Fruit fly (Drosophila melanogaster) whole organism, embryonic: Measurements from ENCODE around the gene Bsg.
A peak's percentile ranks its signal among the peaks of the same experiment; 100 is the strongest.

Experiments
- Ada2b ChIP-seq: fragments of 200-800 bp; sonication (Bioruptor generic); IDR thresholded peaks from 2 replicates; pipeline ENCODE4 v1.3.6; 2022; ENCODE audit warnings: missing biosample characterization, missing genetic modification characterization
- CG10209 ChIP-seq: fragments of 200-800 bp; sonication (Bioruptor generic); optimal IDR thresholded peaks from 3 replicates; lab custom pipeline; 2017; ENCODE audit warnings: missing biosample characterization, mild to moderate bottlenecking, missing genetic modification characterization, missing genetic modification reagents
- CG11560 ChIP-seq: fragments of 200-800 bp; sonication (Bioruptor generic); IDR thresholded peaks from 3 replicates; pipeline ENCODE4 v1.3.6; 2022; ENCODE audit warnings: missing biosample characterization, missing genetic modification characterization
- CG11695 ChIP-seq: fragments of 200-800 bp; sonication (Bioruptor generic); IDR thresholded peaks from 3 replicates; pipeline ENCODE4 v1.3.6; 2022; ENCODE audit warnings: missing biosample characterization, missing genetic modification characterization
- CG18764 ChIP-seq: fragments of 200-800 bp; sonication (Bioruptor generic); optimal IDR thresholded peaks from 3 replicates; lab custom pipeline; 2016; ENCODE audit warnings: missing biosample characterization, missing genetic modification characterization
- CG2120 ChIP-seq: fragments of 200-800 bp; sonication (Bioruptor generic); optimal IDR thresholded peaks from 3 replicates; lab custom pipeline; 2016; ENCODE audit warnings: missing biosample characterization, missing genetic modification characterization
- CG3281 ChIP-seq: fragments of 200-800 bp; sonication (Bioruptor generic); optimal IDR thresholded peaks from 3 replicates; lab custom pipeline; 2017; ENCODE audit warnings: missing biosample characterization, mild to moderate bottlenecking, missing genetic modification characterization
- CG4282 ChIP-seq: fragments of 200-800 bp; sonication (Bioruptor generic); optimal IDR thresholded peaks from 2 replicates; lab custom pipeline; 2016; ENCODE audit warnings: missing biosample characterization, missing genetic modification characterization
- CG4360 ChIP-seq: fragments of 200-800 bp; sonication (Bioruptor generic); IDR thresholded peaks from 2 replicates; pipeline ENCODE4 v1.3.6; 2022; ENCODE audit warnings: missing biosample characterization, missing genetic modification characterization
- CG4707 ChIP-seq: fragments of 200-800 bp; sonication (Bioruptor generic); optimal IDR thresholded peaks from 2 replicates; lab custom pipeline; 2018; ENCODE audit warnings: missing biosample characterization, mild to moderate bottlenecking, missing genetic modification characterization, moderate library complexity
- CG4820 ChIP-seq: fragments of 200-800 bp; sonication (Bioruptor generic); optimal IDR thresholded peaks from 3 replicates; lab custom pipeline; 2016; ENCODE audit warnings: missing biosample characterization, missing genetic modification characterization
- CG6689 ChIP-seq: fragments of 200-800 bp; sonication (Bioruptor generic); IDR thresholded peaks from 2 replicates; pipeline ENCODE4 v1.3.6; 2022; ENCODE audit warnings: missing biosample characterization, missing genetic modification characterization
- CG7271 ChIP-seq: fragments of 200-800 bp; sonication (Bioruptor generic); optimal IDR thresholded peaks from 2 replicates; lab custom pipeline; 2018; ENCODE audit warnings: missing biosample characterization, mild to moderate bottlenecking, missing genetic modification characterization, moderate library complexity
- CG7987 ChIP-seq: fragments of 200-800 bp; sonication (Bioruptor generic); optimal IDR thresholded peaks from 2 replicates; lab custom pipeline; 2018; ENCODE audit warnings: missing biosample characterization, mild to moderate bottlenecking, missing genetic modification characterization, moderate library complexity
- D19A ChIP-seq: fragments of 200-800 bp; optimal IDR thresholded peaks from 3 replicates; lab custom pipeline; 2019; ENCODE audit warnings: missing biosample characterization, mild to moderate bottlenecking, missing genetic modification characterization, moderate library complexity
- Ets97D ChIP-seq: fragments of 200-800 bp; sonication (Bioruptor generic); optimal IDR thresholded peaks from 3 replicates; lab custom pipeline; 2016; ENCODE audit warnings: missing biosample characterization, missing genetic modification characterization
- H2.0 ChIP-seq: fragments of 200-800 bp; sonication (Bioruptor generic); IDR thresholded peaks from 2 replicates; pipeline ENCODE4 v1.3.6; 2022; ENCODE audit warnings: missing biosample characterization, missing genetic modification characterization
- Hmr ChIP-seq: fragments of 200-800 bp; sonication (Bioruptor generic); optimal IDR thresholded peaks from 3 replicates; lab custom pipeline; 2017; ENCODE audit warnings: mild to moderate bottlenecking, missing biosample characterization, missing genetic modification reagents, missing genetic modification characterization
- Hr39 ChIP-seq: fragments of >200 bp; optimal IDR thresholded peaks from 2 replicates; lab custom pipeline; 2017
- Mad ChIP-seq: fragments of 200-800 bp; sonication (Bioruptor generic); optimal IDR thresholded peaks from 2 replicates; lab custom pipeline; 2016; ENCODE audit warnings: missing biosample characterization, missing genetic modification characterization
- Max ChIP-seq: fragments of 200-800 bp; sonication (Bioruptor generic); optimal IDR thresholded peaks from 2 replicates; lab custom pipeline; 2016; ENCODE audit warnings: missing biosample characterization, mild to moderate bottlenecking, missing genetic modification characterization
- NC2β ChIP-seq: fragments of 200-800 bp; sonication (Bioruptor generic); optimal IDR thresholded peaks from 2 replicates; lab custom pipeline; 2016; ENCODE audit warnings: missing biosample characterization, missing genetic modification characterization
- NK7.1 ChIP-seq: fragments of 200-800 bp; sonication (Bioruptor generic); optimal IDR thresholded peaks from 3 replicates; lab custom pipeline; 2016; ENCODE audit warnings: missing biosample characterization, missing genetic modification characterization
- Oaz ChIP-seq: fragments of 200-800 bp; sonication (Bioruptor generic); IDR thresholded peaks from 2 replicates; pipeline ENCODE4 v1.3.6; 2022; ENCODE audit warnings: missing biosample characterization, missing genetic modification characterization
- Rfx ChIP-seq: fragments of 200-800 bp; sonication (Bioruptor generic); IDR thresholded peaks from 2 replicates; pipeline ENCODE4 v1.3.6; 2022; ENCODE audit warnings: missing biosample characterization, missing genetic modification characterization
- bcd ChIP-seq: fragments of 200-800 bp; sonication (Bioruptor generic); optimal IDR thresholded peaks from 2 replicates; lab custom pipeline; 2017; ENCODE audit warnings: missing biosample characterization, mild to moderate bottlenecking, missing genetic modification characterization
- esg ChIP-seq: fragments of 200-800 bp; sonication (Bioruptor generic); conservative IDR thresholded peaks from 2 replicates; pipeline ENCODE4 v1.3.6; 2022; ENCODE audit warnings: missing biosample characterization, missing genetic modification characterization
- ewg ChIP-seq: fragments of 200-800 bp; sonication (Bioruptor generic); optimal IDR thresholded peaks from 3 replicates; lab custom pipeline; 2017; ENCODE audit warnings: mild to moderate bottlenecking, missing biosample characterization, missing genetic modification reagents, missing genetic modification characterization
- fd96Cb ChIP-seq: fragments of 200-800 bp; sonication (Bioruptor generic); optimal IDR thresholded peaks from 2 replicates; lab custom pipeline; 2018; ENCODE audit warnings: missing biosample characterization, mild to moderate bottlenecking, missing genetic modification characterization, moderate library complexity
- fu2 ChIP-seq: fragments of 200-800 bp; sonication (Bioruptor generic); optimal IDR thresholded peaks from 2 replicates; lab custom pipeline; 2016; ENCODE audit warnings: missing biosample characterization, missing genetic modification characterization
- hbn ChIP-seq: fragments of 200-800 bp; sonication (Bioruptor generic); IDR thresholded peaks from 2 replicates; pipeline ENCODE4 v1.3.6; 2022; ENCODE audit warnings: missing biosample characterization, missing genetic modification characterization; ENCODE audit not compliant: partially characterized antibody
- kay ChIP-seq: fragments of 200-800 bp; sonication (Bioruptor generic); optimal IDR thresholded peaks from 2 replicates; lab custom pipeline; 2016; ENCODE audit warnings: missing biosample characterization, missing genetic modification characterization
- lola ChIP-seq, 3 experiments: fragments of >200 bp in 2 of 3; fragments of 200-800 bp in 1 of 3; sonication (Bioruptor generic) in 1 of 3; optimal IDR thresholded peaks; 2 replicates each; lab custom pipeline; 2017 to 2019; ENCODE audit warnings: missing biosample characterization in 3 of 3, missing genetic modification characterization in 3 of 3, mild to moderate bottlenecking in 1 of 3, moderate library complexity in 1 of 3
- lov ChIP-seq, 2 experiments: fragments of 200-800 bp in 1 of 2; fragments of >200 bp in 1 of 2; sonication (Bioruptor generic) in 1 of 2; IDR thresholded peaks in 1 of 2; optimal IDR thresholded peaks in 1 of 2; 2 replicates in 1 of 2; 3 replicates in 1 of 2; pipeline versions ENCODE4 v1.3.6 to Lab custom; 2017 to 2022; ENCODE audit warnings: missing biosample characterization in 1 of 2, missing genetic modification characterization in 1 of 2
- luna ChIP-seq: fragments of 200-800 bp; sonication (Bioruptor generic); optimal IDR thresholded peaks from 2 replicates; lab custom pipeline; 2016; ENCODE audit warnings: missing biosample characterization, missing genetic modification characterization
- mam ChIP-seq: fragments of 200-800 bp; sonication (Bioruptor generic); optimal IDR thresholded peaks from 3 replicates; lab custom pipeline; 2016; ENCODE audit warnings: missing biosample characterization, missing genetic modification characterization
- pnt ChIP-seq: fragments of 200-800 bp; sonication (Bioruptor generic); optimal IDR thresholded peaks from 3 replicates; lab custom pipeline; 2016; ENCODE audit warnings: missing biosample characterization, missing genetic modification characterization
- pros ChIP-seq: fragments of 200-800 bp; sonication (Bioruptor generic); optimal IDR thresholded peaks from 3 replicates; lab custom pipeline; 2019; ENCODE audit warnings: missing biosample characterization, mild to moderate bottlenecking, missing genetic modification characterization, moderate library complexity
- ranshi ChIP-seq: fragments of 200-800 bp; sonication (Bioruptor generic); IDR thresholded peaks from 2 replicates; pipeline ENCODE4 v1.3.6; 2022; ENCODE audit warnings: missing biosample characterization, missing genetic modification characterization
- sc ChIP-seq, 3 experiments: fragments of >200 bp in 2 of 3; fragments of 200-800 bp in 1 of 3; sonication (Bioruptor generic) in 1 of 3; optimal IDR thresholded peaks; 2 replicates in 2 of 3; 3 replicates in 1 of 3; lab custom pipeline; 2017; ENCODE audit warnings: mild to moderate bottlenecking in 1 of 3, missing biosample characterization in 1 of 3, missing genetic modification characterization in 1 of 3, missing genetic modification reagents in 1 of 3
- schlank ChIP-seq: fragments of 200-800 bp; sonication (Bioruptor generic); optimal IDR thresholded peaks from 2 replicates; lab custom pipeline; 2018; ENCODE audit warnings: missing biosample characterization, mild to moderate bottlenecking, missing genetic modification characterization
- sd ChIP-seq: fragments of 200-800 bp; sonication (Bioruptor generic); optimal IDR thresholded peaks from 3 replicates; lab custom pipeline; 2018; ENCODE audit warnings: missing biosample characterization, mild to moderate bottlenecking, missing genetic modification characterization, moderate library complexity
- sens ChIP-seq: fragments of 200-800 bp; sonication (Bioruptor generic); peaks from one replicate; lab custom pipeline; 2016; ENCODE audit warnings: missing biosample characterization, missing genetic modification characterization
- seq ChIP-seq: fragments of 200-800 bp; sonication (Bioruptor generic); IDR thresholded peaks from 2 replicates; pipeline ENCODE4 v1.3.6; 2022; ENCODE audit warnings: missing biosample characterization, missing genetic modification characterization
- sug ChIP-seq: fragments of 200-800 bp; optimal IDR thresholded peaks from 2 replicates; lab custom pipeline; 2019; ENCODE audit warnings: missing biosample characterization, mild to moderate bottlenecking, missing genetic modification characterization, moderate library complexity
- tin ChIP-seq: fragments of 200-800 bp; sonication (Bioruptor generic); optimal IDR thresholded peaks from 3 replicates; lab custom pipeline; 2016; ENCODE audit warnings: missing biosample characterization, missing genetic modification characterization
- trh ChIP-seq: fragments of 200-800 bp; sonication (Bioruptor generic); optimal IDR thresholded peaks from 2 replicates; lab custom pipeline; 2016; ENCODE audit warnings: missing biosample characterization, missing genetic modification characterization
- ttk ChIP-seq: fragments of 200-800 bp; sonication (Bioruptor generic); IDR thresholded peaks from 2 replicates; pipeline ENCODE4 v2.1.2; 2022; ENCODE audit warnings: missing biosample characterization, missing genetic modification characterization
- tup ChIP-seq: fragments of 200-800 bp; sonication (Bioruptor generic); optimal IDR thresholded peaks from 2 replicates; lab custom pipeline; 2016; ENCODE audit warnings: missing biosample characterization, mild to moderate bottlenecking, missing genetic modification characterization, moderate library complexity
- zen2 ChIP-seq: fragments of 200-800 bp; sonication (Bioruptor generic); IDR thresholded peaks from 3 replicates; pipeline ENCODE4 v1.3.6; 2022; ENCODE audit warnings: missing biosample characterization, missing genetic modification characterization; ENCODE audit not compliant: partially characterized antibody

Gene Bsg

DNA sequence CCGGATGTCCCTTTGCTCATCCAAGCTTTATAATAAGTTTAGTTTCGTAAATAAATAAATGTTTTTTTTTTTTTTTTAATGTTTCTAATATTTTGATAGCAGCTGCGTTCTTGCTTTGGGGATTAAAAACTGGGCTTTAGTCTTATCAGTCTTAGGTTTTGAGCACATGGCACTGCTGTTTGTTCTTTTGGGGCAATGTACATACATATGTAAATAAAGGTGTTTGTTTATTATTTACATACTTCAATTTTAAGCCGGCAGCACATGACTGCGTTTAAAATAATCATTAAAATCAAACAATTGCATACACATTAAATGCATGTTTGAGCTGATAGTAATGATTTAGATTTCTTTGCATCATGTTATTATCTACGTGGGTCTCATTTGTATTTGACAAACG lies 81.0 kb downstream of the Bsg start (continued):
- no peak for TF ChIP-seq sc (optimal IDR thresholded peaks at IDR 0.05; lab: Kevin White, UChicago)
- peak; percentile 92 for TF ChIP-seq sc (GFP tag; optimal IDR thresholded peaks at IDR 0.05; lab: Kevin White, UChicago)
- peak; percentile 65 for TF ChIP-seq NK7.1 (GFP tag; lab: Kevin White, UChicago)
- TF ChIP-seq pros (GFP tag; lab: Kevin White, UChicago) = no peak
- TF ChIP-seq kay = peak; percentile 79
- no peak for TF ChIP-seq CG11560 (tag; lab: Robert Waterston, UW)
- no peak for TF ChIP-seq ttk (GFP tag; lab: Robert Waterston, UW)
- TF ChIP-seq Ets97D (GFP tag; lab: Kevin White, UChicago) = peak; percentile 12
- TF ChIP-seq ranshi (GFP tag; lab: Robert Waterston, UW) = peak; percentile 57; the same call in 1 of the 2 replicates
- TF ChIP-seq CG6689 (GFP tag; lab: Robert Waterston, UW) = peak; percentile 62
- peak; percentile 40 for TF ChIP-seq H2.0
- TF ChIP-seq Max (GFP tag; lab: Kevin White, UChicago) = peak; percentile 85
- no peak for TF ChIP-seq Ada2b
- TF ChIP-seq CG7271 (tag; lab: Kevin White, UChicago) = peak; percentile 31
- peak; percentile 69 for TF ChIP-seq CG4360 (GFP tag; lab: Robert Waterston, UW)
- peak; percentile 71 for TF ChIP-seq CG4820 (GFP tag; lab: Kevin White, UChicago)
- peak; percentile 83 for TF ChIP-seq CG18764 (GFP tag; lab: Kevin White, UChicago)
- no peak for TF ChIP-seq fu2
- TF ChIP-seq Oaz (GFP tag; lab: Robert Waterston, UW) = no peak
- no peak for TF ChIP-seq lov (optimal IDR thresholded peaks at IDR 0.05; lab: Kevin White, UChicago)
- TF ChIP-seq lov (GFP tag; IDR thresholded peaks at IDR 0.05; lab: Robert Waterston, UW) = peak; percentile 90
- TF ChIP-seq schlank (tag; lab: Kevin White, UChicago) = peak; percentile 53
- peak; percentile 53 for TF ChIP-seq CG3281 (GFP tag; lab: Kevin White, UChicago)
- peak; percentile 62 for TF ChIP-seq Mad (GFP tag; lab: Kevin White, UChicago)
- peak; percentile 81 for TF ChIP-seq Hmr (GFP tag; lab: Kevin White, UChicago)
- peak; percentile 88 for TF ChIP-seq CG7987 (GFP tag; lab: Kevin White, UChicago)
- TF ChIP-seq zen2 = no peak
- TF ChIP-seq Hr39 (lab: Kevin White, UChicago) = no peak
- TF ChIP-seq ewg (GFP tag; lab: Kevin White, UChicago) = peak; percentile 77
- TF ChIP-seq CG2120 (GFP tag; lab: Kevin White, UChicago) = peak; percentile 17
- peak; percentile 73 for TF ChIP-seq NC2β (GFP tag; lab: Kevin White, UChicago)
- TF ChIP-seq pnt (GFP tag; lab: Kevin White, UChicago) = peak; percentile 57
- TF ChIP-seq sd (tag; lab: Kevin White, UChicago) = no peak
- peak; percentile 61 for TF ChIP-seq CG11695 (GFP tag; lab: Robert Waterston, UW)
- peak; percentile 20 for TF ChIP-seq luna (GFP tag; lab: Kevin White, UChicago)
- TF ChIP-seq CG4707 = peak; percentile 86
- no peak for TF ChIP-seq hbn
- peak; percentile 41; the same call in 1 of the 2 replicates for TF ChIP-seq seq
- peak; percentile 53; the same call in 1 of the 2 replicates for TF ChIP-seq Rfx
- TF ChIP-seq bcd (GFP tag; lab: Kevin White, UChicago) = peak; percentile 75
- TF ChIP-seq CG10209 (GFP tag; lab: Kevin White, UChicago) = peak; percentile 89
- peak; percentile 66 for TF ChIP-seq tup (GFP tag; lab: Kevin White, UChicago)
- peak; percentile 72 for TF ChIP-seq fd96Cb
- peak; percentile 99 for TF ChIP-seq sens (GFP tag; lab: Kevin White, UChicago)
- TF ChIP-seq D19A = peak; percentile 68
- TF ChIP-seq esg (GFP tag; lab: Robert Waterston, UW) = no peak
- peak; percentile 2 for TF ChIP-seq CG4282 (GFP tag; lab: Kevin White, UChicago)
- peak in 1 of 3 experiments; percentile 78 for TF ChIP-seq lola (GFP tag; optimal IDR thresholded peaks at IDR 0.05; lab: Kevin White, UChicago)
- TF ChIP-seq mam (GFP tag; lab: Kevin White, UChicago) = no peak
- peak; percentile 84 for TF ChIP-seq trh (GFP tag; lab: Kevin White, UChicago)
- peak; percentile 53 for TF ChIP-seq tin (GFP tag; lab: Kevin White, UChicago)
- TF ChIP-seq sug = no peak
